Fruit fly (Drosophila melanogaster): ENCODE results near the gene CG17294.

The CG17294 gene

dm6 chr2L:8350560-8351171 lies 26.2 kb upstream of the CG17294 start:
- TF ChIP-seq psq (optimal IDR thresholded peaks at IDR 0.05) = no peak
- TF ChIP-seq EcR (GFP tag; optimal IDR thresholded peaks at IDR 0.05) = no peak
- no peak for TF ChIP-seq CG8478 (optimal IDR thresholded peaks at IDR 0.05)
- TF ChIP-seq pan (optimal IDR thresholded peaks at IDR 0.05) = no peak
- no peak for TF ChIP-seq usp (GFP tag; optimal IDR thresholded peaks at IDR 0.05)
- TF ChIP-seq Dll (optimal IDR thresholded peaks at IDR 0.05) = no peak

DNA sequence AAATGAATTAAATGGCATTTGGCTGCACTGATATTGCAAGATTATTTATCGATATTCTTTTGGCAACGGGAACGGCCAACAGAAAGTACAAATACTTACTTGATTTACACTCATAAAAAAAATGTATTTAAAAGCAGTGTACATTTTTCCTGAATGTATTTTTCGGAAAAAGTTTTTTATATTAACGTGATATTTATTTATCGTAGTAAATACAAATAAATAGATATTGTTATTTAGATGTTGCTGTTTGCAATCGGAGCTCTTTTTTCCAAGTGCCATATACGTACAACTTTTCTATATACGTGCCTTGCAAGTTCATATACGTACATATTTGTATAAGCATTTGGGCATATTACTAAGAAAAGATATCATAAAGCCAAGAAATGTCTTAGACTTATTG lies 25.5 kb upstream of the CG17294 start:
- no peak for TF ChIP-seq pan (optimal IDR thresholded peaks at IDR 0.05)
- no peak for TF ChIP-seq usp (GFP tag; optimal IDR thresholded peaks at IDR 0.05)
- TF ChIP-seq Dll (optimal IDR thresholded peaks at IDR 0.05) = no peak

- TF ChIP-seq CG8478 (optimal IDR thresholded peaks at IDR 0.05) = no peak
- no peak for TF ChIP-seq psq (optimal IDR thresholded peaks at IDR 0.05)
- TF ChIP-seq pan (optimal IDR thresholded peaks at IDR 0.05) = no peak
- no peak for TF ChIP-seq Dll (optimal IDR thresholded peaks at IDR 0.05)
- no peak for TF ChIP-seq usp (GFP tag; optimal IDR thresholded peaks at IDR 0.05)
- TF ChIP-seq EcR (GFP tag; optimal IDR thresholded peaks at IDR 0.05) = no peak
Measured at dm6 chr2L:8351864-8352263, 25.0 kb upstream of the CG17294 start, which contains the start of gene Mur29B. Gene Mur29B, plus strand, starts transcription at chr2L:8352187.

DNA sequence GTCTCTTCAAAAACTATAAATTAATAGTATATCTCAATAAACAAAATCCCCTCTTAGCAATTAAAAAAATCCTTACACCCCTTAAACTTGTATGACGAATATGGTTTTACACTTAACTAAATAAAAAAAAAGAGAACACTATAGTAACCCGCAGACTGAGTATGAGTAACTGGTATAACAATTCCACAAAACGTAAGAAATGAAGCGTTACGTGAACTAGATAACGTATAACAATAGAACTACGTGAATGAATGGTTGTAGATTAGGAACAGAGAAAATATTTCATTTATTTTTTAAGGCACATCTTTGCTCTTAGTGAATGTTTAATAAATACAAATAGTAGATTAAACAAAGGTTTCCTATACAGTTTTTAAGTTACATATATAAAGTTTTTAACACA lies 21.4 kb upstream of the CG17294 start:
- TF ChIP-seq pan (optimal IDR thresholded peaks at IDR 0.05) = no peak
- no peak for TF ChIP-seq Dll (optimal IDR thresholded peaks at IDR 0.05)
- TF ChIP-seq CG8478 (optimal IDR thresholded peaks at IDR 0.05) = no peak
- no peak for TF ChIP-seq usp (GFP tag; optimal IDR thresholded peaks at IDR 0.05)
- no peak for TF ChIP-seq psq (optimal IDR thresholded peaks at IDR 0.05)
- TF ChIP-seq EcR (GFP tag; optimal IDR thresholded peaks at IDR 0.05) = no peak

dm6 chr2L:8361204-8361952 lies 15.5 kb upstream of the CG17294 start:
- no peak for TF ChIP-seq Dll (optimal IDR thresholded peaks at IDR 0.05)
- TF ChIP-seq EcR (GFP tag; optimal IDR thresholded peaks at IDR 0.05) = no peak
- no peak for TF ChIP-seq psq (optimal IDR thresholded peaks at IDR 0.05)
- TF ChIP-seq pan (optimal IDR thresholded peaks at IDR 0.05) = no peak
- no peak for TF ChIP-seq CG8478 (optimal IDR thresholded peaks at IDR 0.05)
- no peak for TF ChIP-seq usp (GFP tag; optimal IDR thresholded peaks at IDR 0.05)

DNA sequence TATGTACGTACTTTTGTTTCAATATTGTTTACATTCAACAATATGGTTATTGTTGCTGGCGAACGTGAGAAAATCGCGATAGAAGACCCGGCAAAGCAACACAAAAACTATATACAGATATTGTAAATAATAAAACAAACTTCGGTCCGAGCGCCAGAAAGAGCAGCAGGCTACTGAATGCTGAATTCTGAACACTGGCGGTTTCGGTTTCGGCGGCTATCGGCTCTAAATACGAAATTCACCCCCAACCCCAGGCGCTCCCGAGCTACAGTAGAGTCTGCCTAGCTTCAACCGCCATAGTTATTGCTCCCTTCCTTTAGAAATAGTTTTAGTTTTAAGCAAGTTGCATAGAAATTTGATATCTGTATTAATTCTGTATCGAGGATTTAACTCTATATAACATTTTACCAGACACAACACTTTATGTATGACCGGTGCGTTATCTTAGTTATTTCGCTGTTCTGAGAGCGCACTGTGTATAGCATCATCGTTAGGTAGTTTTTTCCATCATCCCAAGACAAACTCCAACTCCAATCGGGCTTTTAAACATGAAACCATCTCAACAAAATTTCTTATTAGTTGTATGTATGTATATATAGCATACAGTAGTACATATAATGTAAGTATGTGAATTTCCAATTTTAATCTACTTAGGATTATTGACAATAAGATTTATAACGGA lies 14.4 kb upstream of the CG17294 start, which contains the start of gene CG7627:
CG7627 (minus strand) TSS at position 197 of the 682 bp plus-strand sequence.
- no peak for TF ChIP-seq Dll (optimal IDR thresholded peaks at IDR 0.05)
- no peak for TF ChIP-seq psq (optimal IDR thresholded peaks at IDR 0.05)
- no peak for TF ChIP-seq EcR (GFP tag; optimal IDR thresholded peaks at IDR 0.05)
- TF ChIP-seq pan (optimal IDR thresholded peaks at IDR 0.05) = no peak
- no peak for TF ChIP-seq CG8478 (optimal IDR thresholded peaks at IDR 0.05)
- TF ChIP-seq usp (GFP tag; optimal IDR thresholded peaks at IDR 0.05) = no peak

DNA sequence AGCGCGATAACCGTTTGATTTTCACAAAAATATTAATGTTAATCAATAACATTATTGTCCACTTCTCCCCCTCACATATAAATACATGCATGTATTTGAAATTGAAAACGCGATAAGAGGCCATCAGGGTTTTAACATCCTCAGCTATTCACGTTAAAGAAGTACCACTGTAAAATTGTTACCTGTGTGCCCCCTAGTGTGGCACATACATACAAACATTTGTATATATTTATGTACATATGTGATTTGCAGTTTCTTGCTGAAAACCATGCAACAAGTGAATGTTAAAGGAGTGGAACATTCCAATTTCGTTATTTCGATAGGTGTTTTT lies 13.9 kb upstream of the CG17294 start:
- TF ChIP-seq Dll (optimal IDR thresholded peaks at IDR 0.05) = no peak
- TF ChIP-seq pan (optimal IDR thresholded peaks at IDR 0.05) = no peak
- no peak for TF ChIP-seq usp (GFP tag; optimal IDR thresholded peaks at IDR 0.05)

- no peak for TF ChIP-seq Dll (optimal IDR thresholded peaks at IDR 0.05)
- TF ChIP-seq pan (optimal IDR thresholded peaks at IDR 0.05) = no peak
- TF ChIP-seq psq (optimal IDR thresholded peaks at IDR 0.05) = no peak
- TF ChIP-seq usp (GFP tag; optimal IDR thresholded peaks at IDR 0.05) = no peak
- TF ChIP-seq EcR (GFP tag; optimal IDR thresholded peaks at IDR 0.05) = no peak
- no peak for TF ChIP-seq CG8478 (optimal IDR thresholded peaks at IDR 0.05)
Measured at dm6 chr2L:8364006-8364956, 12.6 kb upstream of the CG17294 start, which contains the start of the genes RpS13 and CSN8. Gene RpS13, minus strand, starts transcription at chr2L:8364662. Gene CSN8, plus strand, starts transcription at chr2L:8364855.

dm6 chr2L:8365701-8366643 lies 10.9 kb upstream of the CG17294 start, which contains the start of gene Pp2A-29B:
Gene Pp2A-29B, plus strand, starts transcription at chr2L:8366038.
- no peak for TF ChIP-seq Dll (optimal IDR thresholded peaks at IDR 0.05)
- no peak for TF ChIP-seq pan (optimal IDR thresholded peaks at IDR 0.05)
- TF ChIP-seq CG8478 (optimal IDR thresholded peaks at IDR 0.05) = no peak
- no peak for TF ChIP-seq EcR (GFP tag; optimal IDR thresholded peaks at IDR 0.05)
- no peak for TF ChIP-seq psq (optimal IDR thresholded peaks at IDR 0.05)
- TF ChIP-seq usp (GFP tag; optimal IDR thresholded peaks at IDR 0.05) = no peak

Data from whole organism.